Fruit fly (Drosophila melanogaster) whole organism, prepupa: Measurements from ENCODE around the gene CG17560.
A peak's percentile ranks its signal among the peaks of the same experiment; 100 is the strongest.

ENCODE experiments used
- Blimp-1 ChIP-seq: fragments of 200-800 bp; sonication (Bioruptor generic); optimal IDR thresholded peaks from 3 replicates; lab custom pipeline; 2017; ENCODE audit warnings: missing biosample characterization, missing genetic modification characterization, mild to moderate bottlenecking, moderate library complexity, missing genetic modification reagents
- CG10631 ChIP-seq: fragments of 200-800 bp; sonication (Bioruptor generic); optimal IDR thresholded peaks from 2 replicates; lab custom pipeline; 2016; ENCODE audit warnings: missing biosample characterization, missing genetic modification characterization
- CG10669 ChIP-seq: fragments of 200-800 bp; sonication (Bioruptor generic); optimal IDR thresholded peaks from 3 replicates; lab custom pipeline; 2018; ENCODE audit warnings: missing biosample characterization, mild to moderate bottlenecking, missing genetic modification characterization, moderate library complexity
- CG11294 ChIP-seq: fragments of 200-800 bp; sonication (Bioruptor generic); IDR thresholded peaks from 2 replicates; pipeline ENCODE4 v1.3.6; 2022; ENCODE audit warnings: missing biosample characterization, missing genetic modification characterization
- CG11762 ChIP-seq: fragments of 200-800 bp; sonication (Bioruptor generic); optimal IDR thresholded peaks from 3 replicates; lab custom pipeline; 2016; ENCODE audit warnings: missing biosample characterization, missing genetic modification characterization; ENCODE audit not compliant: insufficient read depth
- CG11902 ChIP-seq: fragments of 200-800 bp; sonication (Bioruptor generic); optimal IDR thresholded peaks from 3 replicates; lab custom pipeline; 2016; ENCODE audit warnings: missing biosample characterization, missing genetic modification characterization
- CG15336 ChIP-seq: fragments of 200-800 bp; sonication (Bioruptor generic); IDR thresholded peaks from 2 replicates; pipeline ENCODE4 v1.3.6; 2022; ENCODE audit warnings: missing biosample characterization, missing genetic modification characterization
- CG1621 ChIP-seq: fragments of 200-800 bp; sonication (Bioruptor generic); optimal IDR thresholded peaks from 3 replicates; lab custom pipeline; 2018; ENCODE audit warnings: missing biosample characterization, mild to moderate bottlenecking, missing genetic modification characterization
- CG16779 ChIP-seq: fragments of 200-800 bp; sonication (Bioruptor generic); optimal IDR thresholded peaks from 3 replicates; lab custom pipeline; 2017; ENCODE audit warnings: missing biosample characterization, mild to moderate bottlenecking, missing genetic modification characterization
- CG3032 ChIP-seq: fragments of 200-800 bp; optimal IDR thresholded peaks from 2 replicates; lab custom pipeline; 2019; ENCODE audit warnings: missing biosample characterization, mild to moderate bottlenecking, missing genetic modification characterization, moderate library complexity
- CG31627 ChIP-seq: fragments of 200-800 bp; sonication (Bioruptor generic); optimal IDR thresholded peaks from 3 replicates; lab custom pipeline; 2016; ENCODE audit warnings: missing biosample characterization, missing genetic modification characterization
- CG34406 ChIP-seq: fragments of 200-800 bp; sonication (Bioruptor generic); optimal IDR thresholded peaks from 3 replicates; lab custom pipeline; 2016; ENCODE audit warnings: missing biosample characterization, missing genetic modification characterization
- CG3919 ChIP-seq: fragments of 200-800 bp; sonication (Bioruptor generic); optimal IDR thresholded peaks from 3 replicates; lab custom pipeline; 2016; ENCODE audit warnings: missing biosample characterization, missing genetic modification characterization
- CG6163 ChIP-seq: fragments of 200-800 bp; sonication (Bioruptor generic); IDR thresholded peaks from 3 replicates; pipeline ENCODE4 v1.3.6; 2022; ENCODE audit warnings: missing biosample characterization, missing genetic modification characterization
- CG6276 ChIP-seq: fragments of 200-800 bp; sonication (Bioruptor generic); optimal IDR thresholded peaks from 2 replicates; lab custom pipeline; 2017; ENCODE audit warnings: missing biosample characterization, mild to moderate bottlenecking, missing genetic modification characterization
- CG6792 ChIP-seq: fragments of 200-800 bp; sonication (Bioruptor generic); optimal IDR thresholded peaks from 3 replicates; lab custom pipeline; 2016; ENCODE audit warnings: missing biosample characterization, missing genetic modification characterization
- CG6808 ChIP-seq: fragments of 200-800 bp; sonication (Bioruptor generic); optimal IDR thresholded peaks from 3 replicates; lab custom pipeline; 2017; ENCODE audit warnings: missing biosample characterization, missing genetic modification characterization, mild to moderate bottlenecking, moderate library complexity, missing genetic modification reagents
- CG6854 ChIP-seq: fragments of 200-800 bp; sonication (Bioruptor generic); optimal IDR thresholded peaks from 2 replicates; lab custom pipeline; 2017; ENCODE audit warnings: missing biosample characterization, mild to moderate bottlenecking, missing genetic modification characterization
- CG8119 ChIP-seq: fragments of 200-800 bp; sonication (Bioruptor generic); IDR thresholded peaks from 3 replicates; pipeline ENCODE4 v1.3.6; 2022; ENCODE audit warnings: missing biosample characterization, missing genetic modification characterization
- Eip78C ChIP-seq: fragments of 200-800 bp; sonication (Bioruptor generic); peaks from one replicate; lab custom pipeline; 2016; ENCODE audit warnings: missing biosample characterization, missing genetic modification characterization
- Ets21C ChIP-seq: fragments of 200-800 bp; sonication (Bioruptor generic); optimal IDR thresholded peaks from 3 replicates; lab custom pipeline; 2016; ENCODE audit warnings: missing biosample characterization, missing genetic modification characterization
- Ets96B ChIP-seq: fragments of 200-800 bp; optimal IDR thresholded peaks from 2 replicates; lab custom pipeline; 2019; ENCODE audit warnings: missing biosample characterization, mild to moderate bottlenecking, missing genetic modification characterization, moderate library complexity
- Gug ChIP-seq: fragments of 200-800 bp; sonication (Bioruptor generic); IDR thresholded peaks from 2 replicates; pipeline ENCODE4 v1.3.6; 2022; ENCODE audit warnings: missing biosample characterization, missing genetic modification characterization
- Hr38 ChIP-seq: sonication (Bioruptor generic); optimal IDR thresholded peaks from 2 replicates; lab custom pipeline; 2016; ENCODE audit warnings: missing biosample characterization, missing genetic modification characterization
- Lpt ChIP-seq: fragments of 200-800 bp; sonication (Bioruptor generic); optimal IDR thresholded peaks from 3 replicates; lab custom pipeline; 2016; ENCODE audit warnings: missing biosample characterization, missing genetic modification characterization
- Met ChIP-seq: fragments of 200-800 bp; sonication (Bioruptor generic); optimal IDR thresholded peaks from 3 replicates; lab custom pipeline; 2016; ENCODE audit warnings: missing biosample characterization, missing genetic modification characterization
- OdsH ChIP-seq: fragments of 200-800 bp; sonication (Bioruptor generic); optimal IDR thresholded peaks from 3 replicates; lab custom pipeline; 2016; ENCODE audit warnings: missing biosample characterization, missing genetic modification characterization
- Sox14 ChIP-seq: fragments of 200-800 bp; sonication (Bioruptor generic); optimal IDR thresholded peaks from 3 replicates; lab custom pipeline; 2016; ENCODE audit warnings: missing biosample characterization, missing genetic modification characterization
- Sox15 ChIP-seq: fragments of 200-800 bp; sonication (Bioruptor generic); optimal IDR thresholded peaks from 3 replicates; lab custom pipeline; 2016; ENCODE audit warnings: missing biosample characterization, missing genetic modification characterization
- cyc ChIP-seq: fragments of 200-800 bp; sonication (Bioruptor generic); optimal IDR thresholded peaks from 3 replicates; lab custom pipeline; 2016; ENCODE audit warnings: missing biosample characterization, missing genetic modification characterization
- dsx ChIP-seq: fragments of 200-800 bp; optimal IDR thresholded peaks from 3 replicates; lab custom pipeline; 2019; ENCODE audit warnings: missing biosample characterization, mild to moderate bottlenecking, missing genetic modification characterization, moderate library complexity; ENCODE audit not compliant: poor library complexity, severe bottlenecking
- eg ChIP-seq: fragments of 200-800 bp; sonication (Bioruptor generic); IDR thresholded peaks from 3 replicates; pipeline ENCODE4 v1.3.6; 2022; ENCODE audit warnings: missing biosample characterization, missing genetic modification characterization
- esn ChIP-seq: fragments of 200-800 bp; sonication (Bioruptor generic); optimal IDR thresholded peaks from 2 replicates; lab custom pipeline; 2016; ENCODE audit warnings: missing biosample characterization, mild to moderate bottlenecking, missing genetic modification characterization, moderate library complexity
- fkh ChIP-seq: fragments of 200-800 bp; sonication (Bioruptor generic); optimal IDR thresholded peaks from 3 replicates; lab custom pipeline; 2017; ENCODE audit warnings: missing biosample characterization, mild to moderate bottlenecking, missing genetic modification characterization, moderate library complexity
- lz ChIP-seq: fragments of 200-800 bp; sonication (Bioruptor generic); optimal IDR thresholded peaks from 3 replicates; lab custom pipeline; 2016; ENCODE audit warnings: missing biosample characterization, missing genetic modification characterization
- net ChIP-seq: fragments of 200-800 bp; sonication (Bioruptor generic); optimal IDR thresholded peaks from 3 replicates; lab custom pipeline; 2016; ENCODE audit warnings: missing biosample characterization, missing genetic modification characterization
- spab ChIP-seq: fragments of 200-800 bp; sonication (Bioruptor generic); optimal IDR thresholded peaks from 2 replicates; lab custom pipeline; 2017; ENCODE audit warnings: missing biosample characterization, mild to moderate bottlenecking, missing genetic modification characterization, missing genetic modification reagents
- ss ChIP-seq, 2 experiments: fragments of 200-800 bp; sonication (Bioruptor generic); optimal IDR thresholded peaks; 2 replicates in 1 of 2; 3 replicates in 1 of 2; lab custom pipeline; 2017 to 2018; ENCODE audit warnings: mild to moderate bottlenecking in 2 of 2, missing biosample characterization in 2 of 2, missing genetic modification characterization in 2 of 2, moderate library complexity in 1 of 2
- topi ChIP-seq: fragments of 200-800 bp; sonication (Bioruptor generic); optimal IDR thresholded peaks from 3 replicates; lab custom pipeline; 2016; ENCODE audit warnings: missing biosample characterization, missing genetic modification characterization

The CG17560 gene

dm6 chr3R:16646952-16647715, 29.4 kb downstream of the CG17560 start, which contains the start of the genes CG10324 and CCT3:
CG10324 (minus strand) TSS chr3R:16647004.
CCT3 (plus strand) TSS chr3R:16647605.
- TF ChIP-seq eg (GFP tag; lab: Robert Waterston, UW) (no peak; the same call in 2 of the 3 replicates), topi (GFP tag; lab: Kevin White, UChicago) (peak; percentile 68), CG10631 (no peak), CG3032 (tag; lab: Kevin White, UChicago) (peak; percentile 77), Lpt (GFP tag; lab: Kevin White, UChicago) (no peak), CG34406 (no peak), cyc (GFP tag; lab: Kevin White, UChicago) (peak; percentile 62), Ets21C (GFP tag; lab: Kevin White, UChicago) (no peak), CG31627 (GFP tag; lab: Kevin White, UChicago) (peak; percentile 66), CG11762 (peak; percentile 53), spab (GFP tag; lab: Kevin White, UChicago) (no peak), fkh (GFP tag; lab: Kevin White, UChicago) (peak; percentile 52), ss (GFP tag; optimal IDR thresholded peaks at IDR 0.05; lab: Kevin White, UChicago) (peak in 1 of 2 experiments; percentile 0), Eip78C (peak; percentile 91), esn (GFP tag; lab: Kevin White, UChicago) (peak; percentile 70), CG8119 (GFP tag; lab: Robert Waterston, UW) (peak; percentile 65; the same call in 2 of the 3 replicates), CG1621 (no peak), net (GFP tag; lab: Kevin White, UChicago) (no peak), Met (GFP tag; lab: Kevin White, UChicago) (no peak), CG15336 (GFP tag; lab: Robert Waterston, UW) (peak; percentile 45), Blimp-1 (no peak), Ets96B (peak; percentile 50), OdsH (no peak), CG11294 (peak; percentile 49; the same call in 1 of the 2 replicates), lz (GFP tag; lab: Kevin White, UChicago) (peak; percentile 69), Gug (GFP tag; lab: Robert Waterston, UW) (peak; percentile 56), Sox15 (peak; percentile 59), CG11902 (GFP tag; lab: Kevin White, UChicago) (peak; percentile 39), CG16779 (tag; lab: Kevin White, UChicago) (no peak), CG6792 (peak; percentile 49), Sox14 (GFP tag; lab: Kevin White, UChicago) (peak; percentile 60), CG3919 (GFP tag; lab: Kevin White, UChicago) (no peak), Hr38 (no peak), CG6808 (GFP tag; lab: Kevin White, UChicago) (no peak)

dm6 chr3R:16647716-16648016, 29.9 kb downstream of the CG17560 start:
- TF ChIP-seq spab (GFP tag; lab: Kevin White, UChicago) (no peak), CG6163 (no peak), CG6854 (GFP tag; lab: Kevin White, UChicago) (peak; percentile 53)

- TF ChIP-seq CG10669 = no peak
- no peak for TF ChIP-seq CG31627 (GFP tag; lab: Kevin White, UChicago)
- TF ChIP-seq Hr38 = no peak
- no peak for TF ChIP-seq ss (GFP tag; optimal IDR thresholded peaks at IDR 0.05; lab: Kevin White, UChicago)
- TF ChIP-seq CG6276 (GFP tag; lab: Kevin White, UChicago) = no peak
- TF ChIP-seq Lpt (GFP tag; lab: Kevin White, UChicago) = no peak
- TF ChIP-seq cyc (GFP tag; lab: Kevin White, UChicago) = no peak
- TF ChIP-seq lz (GFP tag; lab: Kevin White, UChicago) = no peak
- TF ChIP-seq CG11762 = no peak
- TF ChIP-seq dsx = no peak
- TF ChIP-seq CG15336 (GFP tag; lab: Robert Waterston, UW) = no peak
Observed at dm6 chr3R:16649282-16649681, 31.5 kb downstream of the CG17560 start.
